Worm (Caenorhabditis elegans): ENCODE results near the gene catp-2.

- TF ChIP-seq pes-1 (GFP tag; IDR thresholded peaks at IDR 0.05) = no peak
- no peak for TF ChIP-seq ceh-13 (GFP tag; optimal IDR thresholded peaks at IDR 0.05)
- TF ChIP-seq F13C5.2 (tag; optimal IDR thresholded peaks at IDR 0.05) = no peak
- TF ChIP-seq ceh-36 (tag; optimal IDR thresholded peaks at IDR 0.05) = no peak
- no peak for TF ChIP-seq B0310.2 (tag; optimal IDR thresholded peaks at IDR 0.05)
- no peak for TF ChIP-seq ama-1 (optimal IDR thresholded peaks at IDR 0.05)
These were observed 38.4 kb downstream of the catp-2 start, which contains the start of gene srsx-9 for ce11 chrV:4972943-4973342.

All from whole organism, early embryonic.